Worm (Caenorhabditis elegans): Measurements from ENCODE around the gene tlp-1.

- TF ChIP-seq W03F9.2 (tag; optimal IDR thresholded peaks at IDR 0.05) (no peak), him-1 (tag; optimal IDR thresholded peaks at IDR 0.05) (no peak)
These were observed 38.8 kb downstream of the tlp-1 start for ce11 chrIV:13665073-13665472.
